Fruit fly (Drosophila melanogaster): ENCODE measurements around the gene IP3K2.

The IP3K2 gene

dm6 chrX:13302615-13303526 is 562 bp upstream of the IP3K2 start (continued):
- TF ChIP-seq ci (GFP tag; IDR thresholded peaks at IDR 0.05) (0 out of 3 replicates have a peak, but pooled peaks have one; percentile 25), CG12769 (tag; optimal IDR thresholded peaks at IDR 0.05) (peak; percentile 11), row (GFP tag; IDR thresholded peaks at IDR 0.05) (peak; percentile 29; the same call in 2 of the 3 replicates), CG9215 (GFP tag; IDR thresholded peaks at IDR 0.05) (no peak), CrebB (tag; optimal IDR thresholded peaks at IDR 0.05) (no peak), sr (GFP tag; IDR thresholded peaks at IDR 0.05) (peak; percentile 74; the same call in 2 of the 3 replicates), CG34376 (GFP tag; optimal IDR thresholded peaks at IDR 0.05) (peak; percentile 34), CG7745 (tag; optimal IDR thresholded peaks at IDR 0.05) (no peak), Myb (GFP tag; optimal IDR thresholded peaks at IDR 0.05) (no peak), exex (tag; optimal IDR thresholded peaks at IDR 0.05) (peak; percentile 32), cg (GFP tag; optimal IDR thresholded peaks at IDR 0.05) (peak; percentile 26), Abd-B (GFP tag; optimal IDR thresholded peaks at IDR 0.05) (peak; percentile 22), BEAF-32 (GFP tag; optimal IDR thresholded peaks at IDR 0.05) (no peak), CG15011 (GFP tag; optimal IDR thresholded peaks at IDR 0.05) (no peak), mirr (GFP tag; optimal IDR thresholded peaks at IDR 0.05) (peak; percentile 54), ap (GFP tag; IDR thresholded peaks at IDR 0.05) (peak; percentile 28; the same call in 1 of the 2 replicates), Dek (tag; optimal IDR thresholded peaks at IDR 0.05) (no peak), Pdp1 (GFP tag; optimal IDR thresholded peaks at IDR 0.05) (peak in 1 of 2 experiments; percentile 73), bsh (GFP tag; optimal IDR thresholded peaks at IDR 0.05) (peak in 1 of 2 experiments; percentile 40), slbo (GFP tag; IDR thresholded peaks at IDR 0.05) (peak; percentile 36; the same call in 1 of the 2 replicates), Eip74EF (GFP tag; optimal IDR thresholded peaks at IDR 0.05) (no peak), CG12299 (tag; optimal IDR thresholded peaks at IDR 0.05) (no peak), ranshi (GFP tag; IDR thresholded peaks at IDR 0.05) (no peak), CG10543 (GFP tag; optimal IDR thresholded peaks at IDR 0.05) (peak; percentile 90), Hr51 (GFP tag; optimal IDR thresholded peaks at IDR 0.05) (no peak), shn (GFP tag; optimal IDR thresholded peaks at IDR 0.05) (peak; percentile 2), kay (GFP tag; optimal IDR thresholded peaks at IDR 0.05) (peak; percentile 67), ac (GFP tag; optimal IDR thresholded peaks at IDR 0.05) (no peak), kni (GFP tag; optimal IDR thresholded peaks at IDR 0.05) (peak; percentile 38), CG16815 (GFP tag; optimal IDR thresholded peaks at IDR 0.05) (no peak), Adf1 (GFP tag; IDR thresholded peaks at IDR 0.05) (peak; percentile 73), sqz (GFP tag; optimal IDR thresholded peaks at IDR 0.05) (peak; percentile 75), ttk (GFP tag; IDR thresholded peaks at IDR 0.05) (peak; percentile 70), ATbp (GFP tag; optimal IDR thresholded peaks at IDR 0.05) (peak; percentile 8)

- TF ChIP-seq H15 (GFP tag; IDR thresholded peaks at IDR 0.05) (no peak), ERR (GFP tag; optimal IDR thresholded peaks at IDR 0.05) (no peak), gce (GFP tag; IDR thresholded peaks at IDR 0.05) (no peak), CG7556 (GFP tag; optimal IDR thresholded peaks at IDR 0.05) (no peak), CG13624 (GFP tag; optimal IDR thresholded peaks at IDR 0.05) (no peak), ATbp (GFP tag; optimal IDR thresholded peaks at IDR 0.05) (peak; percentile 26), ewg (GFP tag; optimal IDR thresholded peaks at IDR 0.05) (no peak), CG6175 (GFP tag; IDR thresholded peaks at IDR 0.05) (no peak), chinmo (GFP tag; IDR thresholded peaks at IDR 0.05; ENCODE audit: partially characterized antibody) (peak; percentile 82; the same call in 3 of the 4 replicates), TFAM (GFP tag; optimal IDR thresholded peaks at IDR 0.05) (no peak), CG17328 (GFP tag; IDR thresholded peaks at IDR 0.05) (no peak), Deaf1 (tag; optimal IDR thresholded peaks at IDR 0.05) (peak; percentile 18), CG12155 (GFP tag; optimal IDR thresholded peaks at IDR 0.05) (no peak)
Measured at dm6 chrX:13303656-13304647, 519 bp downstream of the IP3K2 start.

Measured in whole organism, embryonic.